Fruit fly (Drosophila melanogaster): ENCODE results near the gene repo.

Gene repo

dm6 chr3R:18244171-18245043 lies 8.4 kb downstream of the repo start (continued):
- no peak for TF ChIP-seq CG10366 (GFP tag; IDR thresholded peaks at IDR 0.05)
- 0 out of 3 replicates have a peak, but pooled peaks have one; percentile 19 for TF ChIP-seq CG3726 (GFP tag; IDR thresholded peaks at IDR 0.05)
- 0 out of 3 replicates have a peak, but pooled peaks have one; percentile 19 for TF ChIP-seq CG34224 (GFP tag; IDR thresholded peaks at IDR 0.05; ENCODE audit: partially characterized antibody)

dm6 chr3R:18245044-18245596 lies 9.1 kb downstream of the repo start:
- TF ChIP-seq ewg (GFP tag; optimal IDR thresholded peaks at IDR 0.05), result peak; percentile 53
- TF ChIP-seq CG12155 (GFP tag; optimal IDR thresholded peaks at IDR 0.05), result no peak
- TF ChIP-seq sqz (GFP tag; optimal IDR thresholded peaks at IDR 0.05), result peak; percentile 17
- TF ChIP-seq CG8359 (GFP tag; optimal IDR thresholded peaks at IDR 0.05; ENCODE audit: borderline replicate concordance), result no peak
- TF ChIP-seq sd (tag; optimal IDR thresholded peaks at IDR 0.05), result peak; percentile 67
- TF ChIP-seq CG6765 (GFP tag; optimal IDR thresholded peaks at IDR 0.05), result no peak
- peak; percentile 35 for TF ChIP-seq cg (GFP tag; optimal IDR thresholded peaks at IDR 0.05)
- no peak for TF ChIP-seq Dp (GFP tag; optimal IDR thresholded peaks at IDR 0.05)
- TF ChIP-seq hkb (optimal IDR thresholded peaks at IDR 0.05), result no peak
- peak; percentile 23; the same call in 1 of the 2 replicates for TF ChIP-seq hkb (GFP tag; IDR thresholded peaks at IDR 0.05)
- TF ChIP-seq esg (GFP tag; conservative IDR thresholded peaks at IDR 0.05), result no peak
- peak; percentile 32 for TF ChIP-seq lab (GFP tag; optimal IDR thresholded peaks at IDR 0.05)
- TF ChIP-seq nerfin-2 (GFP tag; IDR thresholded peaks at IDR 0.05; ENCODE audit: partially characterized antibody), result 0 out of 2 replicates have a peak, but pooled peaks have one; percentile 14
- peak; percentile 74 for TF ChIP-seq pros (GFP tag; optimal IDR thresholded peaks at IDR 0.05)
- TF ChIP-seq CG11695 (GFP tag; IDR thresholded peaks at IDR 0.05), result 0 out of 3 replicates have a peak, but pooled peaks have one; percentile 19
- TF ChIP-seq ci (GFP tag; IDR thresholded peaks at IDR 0.05), result 0 out of 3 replicates have a peak, but pooled peaks have one; percentile 32
- peak; percentile 29 for TF ChIP-seq Ets65A (GFP tag)
- TF ChIP-seq Ssrp (tag; optimal IDR thresholded peaks at IDR 0.05), result peak; percentile 0
- TF ChIP-seq seq (GFP tag; IDR thresholded peaks at IDR 0.05), result peak; percentile 16; the same call in 1 of the 2 replicates
- TF ChIP-seq sob (GFP tag; IDR thresholded peaks at IDR 0.05), result 0 out of 2 replicates have a peak, but pooled peaks have one; percentile 6
- TF ChIP-seq nerfin-1 (tag; optimal IDR thresholded peaks at IDR 0.05), result peak; percentile 98
- 0 out of 2 replicates have a peak, but pooled peaks have one; percentile 17 for TF ChIP-seq ttk (GFP tag; IDR thresholded peaks at IDR 0.05)
- 0 out of 2 replicates have a peak, but pooled peaks have one; percentile 3 for TF ChIP-seq CG16779 (GFP tag; IDR thresholded peaks at IDR 0.05)
- TF ChIP-seq ap (GFP tag; IDR thresholded peaks at IDR 0.05), result peak; percentile 17; the same call in 1 of the 2 replicates

dm6 chr3R:18246041-18246440 lies 10.0 kb downstream of the repo start:
- 0 out of 2 replicates have a peak, but pooled peaks have one; percentile 15 for TF ChIP-seq E2f2 (GFP tag; IDR thresholded peaks at IDR 0.05)
- TF ChIP-seq mirr (GFP tag; optimal IDR thresholded peaks at IDR 0.05), result peak; percentile 31
- TF ChIP-seq tll (GFP tag; optimal IDR thresholded peaks at IDR 0.05), result no peak
- peak; percentile 8 for TF ChIP-seq CG1832 (GFP tag; optimal IDR thresholded peaks at IDR 0.05)
- TF ChIP-seq oc (tag; optimal IDR thresholded peaks at IDR 0.05), result no peak
- peak; percentile 5 for TF ChIP-seq abd-A (tag; optimal IDR thresholded peaks at IDR 0.05)
- TF ChIP-seq cg (GFP tag; optimal IDR thresholded peaks at IDR 0.05), result peak; percentile 59
- no peak for TF ChIP-seq Ets65A (GFP tag)
- TF ChIP-seq Deaf1 (tag; optimal IDR thresholded peaks at IDR 0.05), result peak; percentile 8
- TF ChIP-seq Med (GFP tag), result peak; percentile 36
- TF ChIP-seq CG8478 (optimal IDR thresholded peaks at IDR 0.05), result peak; percentile 28
- no peak for TF ChIP-seq sima (GFP tag; optimal IDR thresholded peaks at IDR 0.05)
- TF ChIP-seq chinmo (GFP tag; IDR thresholded peaks at IDR 0.05; ENCODE audit: partially characterized antibody), result 0 out of 4 replicates have a peak, but pooled peaks have one; percentile 19
- TF ChIP-seq Hmr (GFP tag; optimal IDR thresholded peaks at IDR 0.05), result no peak
